Fruit fly (Drosophila melanogaster) whole organism, embryonic: ENCODE measurements around the gene Zyx.
A peak's percentile ranks its signal among the peaks of the same experiment; 100 is the strongest.

Experiments used
- CG10321 ChIP-seq: fragments of 200-800 bp; sonication (Bioruptor generic); IDR thresholded peaks from 2 replicates; pipeline ENCODE4 v1.3.6; 2022; ENCODE audit warnings: missing biosample characterization, missing genetic modification characterization
- CG10654 ChIP-seq: fragments of 200-800 bp; sonication (Bioruptor generic); optimal IDR thresholded peaks from 2 replicates; lab custom pipeline; 2016; ENCODE audit warnings: missing biosample characterization, missing genetic modification characterization
- CG11723 ChIP-seq: fragments of 200-800 bp; sonication (Bioruptor generic); optimal IDR thresholded peaks from 2 replicates; lab custom pipeline; 2017; ENCODE audit warnings: missing biosample characterization, mild to moderate bottlenecking, missing genetic modification characterization
- CG15696 ChIP-seq: fragments of 200-800 bp; sonication (Bioruptor generic); optimal IDR thresholded peaks from 2 replicates; lab custom pipeline; 2019; ENCODE audit warnings: missing biosample characterization, mild to moderate bottlenecking, missing genetic modification characterization, moderate library complexity
- CG16863 ChIP-seq: fragments of 200-800 bp; sonication (Bioruptor generic); optimal IDR thresholded peaks from 3 replicates; lab custom pipeline; 2016; ENCODE audit warnings: missing biosample characterization, missing genetic modification characterization
- CG17361 ChIP-seq: fragments of 200-800 bp; sonication (Bioruptor generic); IDR thresholded peaks from 3 replicates; pipeline ENCODE4 v1.3.6; 2022; ENCODE audit warnings: missing biosample characterization, missing genetic modification characterization
- CG18262 ChIP-seq: fragments of 200-800 bp; optimal IDR thresholded peaks from 3 replicates; lab custom pipeline; 2019; ENCODE audit warnings: missing biosample characterization, mild to moderate bottlenecking, missing genetic modification characterization, moderate library complexity
- CG30020 ChIP-seq: fragments of 200-800 bp; optimal IDR thresholded peaks from 2 replicates; lab custom pipeline; 2019; ENCODE audit warnings: missing biosample characterization, mild to moderate bottlenecking, missing genetic modification characterization, moderate library complexity
- CG31441 ChIP-seq: fragments of 200-800 bp; sonication (Bioruptor generic); IDR thresholded peaks from 2 replicates; pipeline ENCODE4 v1.3.6; 2022; ENCODE audit warnings: missing biosample characterization, missing genetic modification characterization
- CG32767 ChIP-seq: fragments of 200-800 bp; sonication (Bioruptor generic); IDR thresholded peaks from 2 replicates; pipeline ENCODE4 v1.3.6; 2022; ENCODE audit warnings: missing biosample characterization, missing genetic modification characterization
- CG34224 ChIP-seq: fragments of 200-800 bp; sonication (Bioruptor generic); IDR thresholded peaks from 3 replicates; pipeline ENCODE4 v1.3.6; 2022; ENCODE audit warnings: missing biosample characterization, missing genetic modification characterization; ENCODE audit not compliant: partially characterized antibody
- CG4820 ChIP-seq: fragments of 200-800 bp; sonication (Bioruptor generic); optimal IDR thresholded peaks from 3 replicates; lab custom pipeline; 2016; ENCODE audit warnings: missing biosample characterization, missing genetic modification characterization
- CG5953 ChIP-seq: fragments of 200-800 bp; sonication (Bioruptor generic); IDR thresholded peaks from 2 replicates; pipeline ENCODE4 v1.3.6; 2022; ENCODE audit warnings: missing biosample characterization, missing genetic modification characterization
- CG6175 ChIP-seq: fragments of 200-800 bp; sonication (Bioruptor generic); IDR thresholded peaks from 3 replicates; pipeline ENCODE4 v1.3.6; 2022; ENCODE audit warnings: missing biosample characterization, missing genetic modification characterization
- CG6813 ChIP-seq: fragments of 200-800 bp; sonication (Bioruptor generic); optimal IDR thresholded peaks from 2 replicates; lab custom pipeline; 2017; ENCODE audit warnings: missing biosample characterization, missing genetic modification characterization, mild to moderate bottlenecking, moderate library complexity, missing genetic modification reagents
- CG7372 ChIP-seq: fragments of 200-800 bp; sonication (Bioruptor generic); IDR thresholded peaks from 2 replicates; pipeline ENCODE4 v1.3.6; 2022; ENCODE audit warnings: missing biosample characterization, missing genetic modification characterization
- CG7987 ChIP-seq: fragments of 200-800 bp; sonication (Bioruptor generic); optimal IDR thresholded peaks from 2 replicates; lab custom pipeline; 2018; ENCODE audit warnings: missing biosample characterization, mild to moderate bottlenecking, missing genetic modification characterization, moderate library complexity
- CG8388 ChIP-seq: fragments of 200-800 bp; sonication (Bioruptor generic); optimal IDR thresholded peaks from 2 replicates; lab custom pipeline; 2019; ENCODE audit warnings: missing biosample characterization, mild to moderate bottlenecking, missing genetic modification characterization, moderate library complexity
- Chrac-16 ChIP-seq: fragments of 200-800 bp; sonication (Bioruptor generic); optimal IDR thresholded peaks from 3 replicates; lab custom pipeline; 2016; ENCODE audit warnings: missing biosample characterization, missing genetic modification characterization
- CkIIα-i1 ChIP-seq: fragments of 200-800 bp; sonication (Bioruptor generic); IDR thresholded peaks from 2 replicates; pipeline ENCODE4 v1.3.6; 2022; ENCODE audit warnings: missing biosample characterization, missing genetic modification characterization
- D ChIP-seq, 2 experiments: fragments of 200-800 bp in 1 of 2; fragments of >200 bp in 1 of 2; sonication (Bioruptor generic) in 1 of 2; optimal IDR thresholded peaks; 2 replicates in 1 of 2; 3 replicates in 1 of 2; lab custom pipeline; 2017; ENCODE audit warnings: mild to moderate bottlenecking in 1 of 2, missing biosample characterization in 1 of 2, missing genetic modification characterization in 1 of 2, missing genetic modification reagents in 1 of 2
- Dfd ChIP-seq, 2 experiments: fragments of >200 bp; optimal IDR thresholded peaks; 2 replicates each; lab custom pipeline; 2017; ENCODE audit warnings: missing biosample characterization in 2 of 2, missing genetic modification characterization in 2 of 2
- Eip74EF ChIP-seq, 2 experiments: fragments of 200-800 bp in 1 of 2; fragments of >200 bp in 1 of 2; sonication (Bioruptor generic) in 1 of 2; optimal IDR thresholded peaks; 2 replicates each; lab custom pipeline; 2017 to 2019; ENCODE audit warnings: missing biosample characterization in 2 of 2, missing genetic modification characterization in 2 of 2, mild to moderate bottlenecking in 1 of 2, moderate library complexity in 1 of 2
- HLH3B ChIP-seq: fragments of 200-800 bp; sonication (Bioruptor generic); IDR thresholded peaks from 2 replicates; pipeline ENCODE4 v1.3.6; 2022; ENCODE audit warnings: missing biosample characterization, missing genetic modification characterization
- Med ChIP-seq: fragments of 200-800 bp; sonication (Bioruptor generic); peaks from one replicate; lab custom pipeline; 2016; ENCODE audit warnings: missing biosample characterization, missing genetic modification characterization, mild to moderate bottlenecking, inconsistent platforms, moderate library complexity
- Mes4 ChIP-seq: fragments of 200-800 bp; sonication (Bioruptor generic); optimal IDR thresholded peaks from 2 replicates; lab custom pipeline; 2016; ENCODE audit warnings: missing biosample characterization, missing genetic modification characterization
- Neu2 ChIP-seq: fragments of 200-800 bp; sonication (Bioruptor generic); optimal IDR thresholded peaks from 3 replicates; lab custom pipeline; 2016; ENCODE audit warnings: missing biosample characterization, missing genetic modification characterization, borderline replicate concordance
- Nf-YB ChIP-seq: fragments of 200-800 bp; sonication (Bioruptor generic); optimal IDR thresholded peaks from 3 replicates; lab custom pipeline; 2019; ENCODE audit warnings: missing biosample characterization, mild to moderate bottlenecking, missing genetic modification characterization, moderate library complexity
- Rfx ChIP-seq: fragments of 200-800 bp; sonication (Bioruptor generic); IDR thresholded peaks from 2 replicates; pipeline ENCODE4 v1.3.6; 2022; ENCODE audit warnings: missing biosample characterization, missing genetic modification characterization
- Six4 ChIP-seq: fragments of 200-800 bp; sonication (Bioruptor generic); optimal IDR thresholded peaks from 2 replicates; lab custom pipeline; 2016; ENCODE audit warnings: missing biosample characterization, missing genetic modification characterization
- Xbp1 ChIP-seq: fragments of 200-800 bp; sonication (Bioruptor generic); optimal IDR thresholded peaks from 3 replicates; lab custom pipeline; 2016; ENCODE audit warnings: missing biosample characterization, mild to moderate bottlenecking, missing genetic modification characterization
- Xrp1 ChIP-seq: fragments of 200-800 bp; sonication (Bioruptor generic); IDR thresholded peaks from 2 replicates; pipeline ENCODE4 v1.3.6; 2022; ENCODE audit warnings: missing biosample characterization, missing genetic modification characterization
- YL-1 ChIP-seq: fragments of 200-800 bp; sonication (Bioruptor generic); optimal IDR thresholded peaks from 3 replicates; lab custom pipeline; 2017; ENCODE audit warnings: missing biosample characterization, mild to moderate bottlenecking, missing genetic modification characterization
- ato ChIP-seq: fragments of 200-800 bp; sonication (Bioruptor generic); IDR thresholded peaks from 2 replicates; pipeline ENCODE4 v1.3.6; 2022; ENCODE audit warnings: missing biosample characterization, missing genetic modification characterization; ENCODE audit not compliant: partially characterized antibody
- bigmax ChIP-seq: fragments of 200-800 bp; sonication (Bioruptor generic); optimal IDR thresholded peaks from 2 replicates; lab custom pipeline; 2018; ENCODE audit warnings: missing biosample characterization, mild to moderate bottlenecking, missing genetic modification characterization
- dmrt99B ChIP-seq: fragments of 200-800 bp; sonication (Bioruptor generic); optimal IDR thresholded peaks from 2 replicates; lab custom pipeline; 2018; ENCODE audit warnings: missing biosample characterization, mild to moderate bottlenecking, missing genetic modification characterization, moderate library complexity
- fd96Cb ChIP-seq: fragments of 200-800 bp; sonication (Bioruptor generic); optimal IDR thresholded peaks from 2 replicates; lab custom pipeline; 2018; ENCODE audit warnings: missing biosample characterization, mild to moderate bottlenecking, missing genetic modification characterization, moderate library complexity
- her ChIP-seq: fragments of 200-800 bp; sonication (Bioruptor generic); optimal IDR thresholded peaks from 2 replicates; lab custom pipeline; 2016; ENCODE audit warnings: missing biosample characterization, missing genetic modification characterization
- lola ChIP-seq, 3 experiments: fragments of >200 bp in 2 of 3; fragments of 200-800 bp in 1 of 3; sonication (Bioruptor generic) in 1 of 3; optimal IDR thresholded peaks; 2 replicates each; lab custom pipeline; 2017 to 2019; ENCODE audit warnings: missing biosample characterization in 3 of 3, missing genetic modification characterization in 3 of 3, mild to moderate bottlenecking in 1 of 3, moderate library complexity in 1 of 3
- nerfin-1 ChIP-seq: fragments of 200-800 bp; sonication (Bioruptor generic); optimal IDR thresholded peaks from 3 replicates; lab custom pipeline; 2019; ENCODE audit warnings: missing biosample characterization, mild to moderate bottlenecking, missing genetic modification characterization, moderate library complexity
- pb ChIP-seq: fragments of 200-800 bp; sonication (Bioruptor generic); optimal IDR thresholded peaks from 3 replicates; lab custom pipeline; 2016; ENCODE audit warnings: missing biosample characterization, missing genetic modification characterization
- phol ChIP-seq: fragments of 200-800 bp; sonication (Bioruptor generic); optimal IDR thresholded peaks from 3 replicates; lab custom pipeline; 2018; ENCODE audit warnings: missing biosample characterization, mild to moderate bottlenecking, missing genetic modification characterization, moderate library complexity
- ranshi ChIP-seq: fragments of 200-800 bp; sonication (Bioruptor generic); IDR thresholded peaks from 2 replicates; pipeline ENCODE4 v1.3.6; 2022; ENCODE audit warnings: missing biosample characterization, missing genetic modification characterization
- row ChIP-seq: fragments of 200-800 bp; sonication (Bioruptor generic); IDR thresholded peaks from 3 replicates; pipeline ENCODE4 v1.3.6; 2022; ENCODE audit warnings: missing biosample characterization, missing genetic modification characterization
- sc ChIP-seq, 3 experiments: fragments of >200 bp in 2 of 3; fragments of 200-800 bp in 1 of 3; sonication (Bioruptor generic) in 1 of 3; optimal IDR thresholded peaks; 2 replicates in 2 of 3; 3 replicates in 1 of 3; lab custom pipeline; 2017; ENCODE audit warnings: mild to moderate bottlenecking in 1 of 3, missing biosample characterization in 1 of 3, missing genetic modification characterization in 1 of 3, missing genetic modification reagents in 1 of 3
- sens-2 ChIP-seq: fragments of 200-800 bp; sonication (Bioruptor generic); IDR thresholded peaks from 2 replicates; pipeline ENCODE4 v1.3.6; 2022; ENCODE audit warnings: missing biosample characterization, missing genetic modification characterization
- ssp ChIP-seq: fragments of 200-800 bp; sonication (Bioruptor generic); IDR thresholded peaks from 2 replicates; pipeline ENCODE4 v1.3.6; 2022; ENCODE audit warnings: missing biosample characterization, missing genetic modification characterization
- z ChIP-seq: fragments of 200-800 bp; sonication (Bioruptor generic); IDR thresholded peaks from 3 replicates; pipeline ENCODE4 v1.3.6; 2022; ENCODE audit warnings: missing biosample characterization, missing genetic modification characterization

Zyx gene

DNA sequence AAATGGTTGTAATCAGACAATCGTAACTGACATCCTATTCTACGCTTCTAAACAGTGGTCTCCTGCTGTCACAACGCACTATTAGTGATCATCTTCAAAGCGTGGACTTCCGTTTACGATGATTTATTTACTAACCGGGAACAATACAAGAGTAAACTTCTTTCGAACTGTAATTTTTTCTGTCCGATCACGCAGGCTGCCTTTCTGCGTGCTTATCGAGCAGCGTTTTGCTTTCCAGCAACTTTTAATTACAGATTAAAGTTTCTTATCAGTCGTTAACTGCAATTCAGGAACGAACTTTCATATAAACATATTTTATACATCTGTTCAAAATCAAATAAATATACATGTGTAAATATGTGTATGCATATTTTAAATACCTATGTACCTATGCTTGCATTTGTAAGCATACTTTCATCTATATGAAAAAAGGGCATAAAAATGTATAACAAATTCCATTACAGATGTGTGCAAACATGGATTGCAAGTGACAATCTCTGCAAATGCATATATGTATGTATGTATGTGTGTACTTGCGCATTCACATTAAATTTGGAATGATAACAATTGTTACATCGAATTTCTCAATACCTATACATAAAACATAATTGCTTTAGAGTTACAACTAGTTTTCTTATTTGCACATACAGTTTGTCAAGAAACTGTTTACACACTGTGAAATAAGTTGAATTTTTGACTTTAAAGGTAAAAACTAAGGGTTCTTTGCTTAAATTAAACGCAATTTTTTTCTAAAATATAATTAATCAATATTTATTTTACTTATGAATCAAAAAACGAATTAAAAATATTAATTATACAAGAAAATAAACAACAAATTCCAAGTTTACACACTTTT, 1.6 kb downstream of the Zyx start (continued):
- TF ChIP-seq fd96Cb (tag; lab: Kevin White, UChicago) (no peak), CG6175 (GFP tag; lab: Robert Waterston, UW) (no peak), nerfin-1 (tag; lab: Kevin White, UChicago) (peak; percentile 45), sens-2 (GFP tag; lab: Robert Waterston, UW) (no peak), Eip74EF (GFP tag; optimal IDR thresholded peaks at IDR 0.05; lab: Kevin White, UChicago) (peak in 1 of 2 experiments; percentile 58), ranshi (no peak), YL-1 (GFP tag; lab: Kevin White, UChicago) (no peak), sc (optimal IDR thresholded peaks at IDR 0.05; lab: Kevin White, UChicago) (no peak), sc (GFP tag; optimal IDR thresholded peaks at IDR 0.05; lab: Kevin White, UChicago) (no peak), ato (no peak), Six4 (no peak), CG15696 (no peak), ssp (GFP tag; lab: Robert Waterston, UW) (no peak), pb (no peak), CG8388 (peak; percentile 93), Xrp1 (GFP tag; lab: Robert Waterston, UW) (no peak), CG6813 (GFP tag; lab: Kevin White, UChicago) (no peak), dmrt99B (tag; lab: Kevin White, UChicago) (peak; percentile 9), CG17361 (GFP tag; lab: Robert Waterston, UW) (0 out of 3 replicates have a peak, but pooled peaks have one; percentile 25), row (GFP tag; lab: Robert Waterston, UW) (0 out of 3 replicates have a peak, but pooled peaks have one; percentile 27), CG10654 (no peak), Med (GFP tag; lab: Kevin White, UChicago) (peak; percentile 32), phol (tag; lab: Kevin White, UChicago) (no peak), CG7987 (GFP tag; lab: Kevin White, UChicago) (no peak), z (GFP tag; lab: Robert Waterston, UW) (no peak), Neu2 (GFP tag; lab: Kevin White, UChicago) (peak; percentile 27), Mes4 (GFP tag; lab: Kevin White, UChicago) (no peak), Dfd (GFP tag; optimal IDR thresholded peaks at IDR 0.05; lab: Kevin White, UChicago) (no peak), Chrac-16 (no peak), CG4820 (no peak), CG34224 (GFP tag; lab: Robert Waterston, UW) (no peak), CG18262 (tag; lab: Kevin White, UChicago) (peak; percentile 28), Rfx (GFP tag; lab: Robert Waterston, UW) (no peak), CG30020 (tag; lab: Kevin White, UChicago) (peak; percentile 79), CG16863 (GFP tag; lab: Kevin White, UChicago) (no peak), Xbp1 (GFP tag; lab: Kevin White, UChicago) (no peak), CG11723 (GFP tag; lab: Kevin White, UChicago) (peak; percentile 67), CG32767 (GFP tag; lab: Robert Waterston, UW) (no peak), her (no peak), CG31441 (GFP tag; lab: Robert Waterston, UW) (no peak), D (optimal IDR thresholded peaks at IDR 0.05; lab: Kevin White, UChicago) (no peak), D (GFP tag; optimal IDR thresholded peaks at IDR 0.05; lab: Kevin White, UChicago) (no peak), CG7372 (GFP tag; lab: Robert Waterston, UW) (no peak), HLH3B (GFP tag; lab: Robert Waterston, UW) (no peak), CG10321 (GFP tag; lab: Robert Waterston, UW) (no peak), lola (GFP tag; optimal IDR thresholded peaks at IDR 0.05; lab: Kevin White, UChicago) (no peak), bigmax (no peak), Nf-YB (GFP tag; lab: Kevin White, UChicago) (no peak), CkIIα-i1 (GFP tag; lab: Robert Waterston, UW) (no peak), CG5953 (GFP tag; lab: Robert Waterston, UW) (no peak)
